Worm (Caenorhabditis elegans) whole organism, L4/young adult: ENCODE data around the gene msp-142.

ENCODE experiments used
- W03F9.2 ChIP-seq: fragments of 150-350 bp; optimal IDR thresholded peaks from 2 replicates; lab custom pipeline; 2014; ENCODE audit warnings: missing biosample characterization, missing genetic modification characterization
- him-1 ChIP-seq: sonication (generic microtip); optimal IDR thresholded peaks from 2 replicates; lab custom pipeline; 2016; ENCODE audit warnings: missing genotype, missing genetic modification reagents, missing genetic modification characterization, missing compliant biosample characterization

DNA sequence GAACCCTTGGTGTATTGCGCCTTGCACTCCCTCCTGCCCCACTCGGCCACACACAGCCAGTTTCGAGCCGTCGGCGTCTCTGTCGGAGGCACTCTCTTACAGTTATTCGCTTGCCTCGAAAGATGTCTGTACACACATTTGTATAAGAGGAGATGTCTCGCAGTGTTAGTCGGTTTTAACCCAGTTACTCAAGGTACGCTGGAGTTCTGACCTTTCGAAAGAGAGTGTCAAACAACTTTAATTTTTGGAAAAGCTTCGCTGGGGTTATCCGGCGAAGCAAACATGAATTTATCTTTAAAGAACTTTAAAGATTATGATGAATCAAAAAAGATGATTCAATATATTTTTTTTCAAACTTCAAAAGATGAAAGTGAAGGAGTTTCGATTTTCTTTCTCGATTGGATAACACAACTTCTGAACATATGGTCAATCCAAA, 47.0 kb downstream of the msp-142 start:
- TF ChIP-seq him-1 (tag; lab: Kevin White, UChicago) (peak; percentile 99), W03F9.2 (tag; lab: Kevin White, UChicago) (peak; percentile 97)
